Worm (Caenorhabditis elegans): ENCODE data around the gene F09C12.8.

F09C12.8 gene

ce11 chrII:5120612-5121011 lies 8.4 kb downstream of the F09C12.8 start:
- TF ChIP-seq hlh-30 (tag; optimal IDR thresholded peaks at IDR 0.05; ENCODE audit: insufficient read depth), result no peak
- TF ChIP-seq ceh-20 (GFP tag; IDR thresholded peaks at IDR 0.05), result peak; percentile 90; the same call in 1 of the 2 replicates
- TF ChIP-seq unc-62 (GFP tag; optimal IDR thresholded peaks at IDR 0.05 in 1 of 2), result no peak
- no peak for TF ChIP-seq unc-62 (tag; optimal IDR thresholded peaks at IDR 0.05)

ce11 chrII:5130081-5130480 lies 17.9 kb downstream of the F09C12.8 start, which contains the start of gene lgc-56:
lgc-56 (plus strand) TSS chrII:5130381.
- TF ChIP-seq unc-62 (GFP tag; optimal IDR thresholded peaks at IDR 0.05 in 1 of 2) (peak in 1 of 2 experiments; percentile 22), unc-62 (tag; optimal IDR thresholded peaks at IDR 0.05) (no peak), fos-1 (tag; optimal IDR thresholded peaks at IDR 0.05) (no peak), pqm-1 (tag; optimal IDR thresholded peaks at IDR 0.05) (no peak), F49E8.2 (tag; optimal IDR thresholded peaks at IDR 0.05; ENCODE audit: borderline replicate concordance) (no peak), Y48G9A.11 (GFP tag; IDR thresholded peaks at IDR 0.05) (no peak), zfp-3 (GFP tag; conservative IDR thresholded peaks at IDR 0.05) (no peak), jun-1 (tag; optimal IDR thresholded peaks at IDR 0.05) (no peak)

DNA sequence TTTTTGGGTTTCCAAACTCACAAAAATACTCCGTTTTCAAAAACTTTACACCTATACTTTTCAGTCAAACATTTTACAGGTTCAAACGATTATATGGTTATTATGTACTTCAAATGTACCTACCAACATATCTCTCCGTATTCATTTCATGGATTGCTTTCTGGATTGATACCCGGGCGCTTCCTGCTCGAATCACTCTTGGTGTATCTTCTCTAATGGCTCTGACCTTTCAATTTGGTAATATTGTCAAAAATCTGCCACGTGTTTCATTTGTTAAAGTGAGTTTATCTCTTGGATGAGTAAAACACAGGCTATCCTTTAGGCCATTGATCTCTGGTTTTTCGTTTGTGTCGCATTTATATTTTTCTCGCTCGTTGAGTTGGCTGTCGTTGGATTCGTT lies 19.6 kb downstream of the F09C12.8 start:
- TF ChIP-seq jun-1 (tag; optimal IDR thresholded peaks at IDR 0.05) (no peak), zfp-3 (GFP tag; conservative IDR thresholded peaks at IDR 0.05) (no peak), unc-62 (GFP tag; optimal IDR thresholded peaks at IDR 0.05 in 1 of 2) (peak in 1 of 2 experiments; percentile 90), unc-62 (tag; optimal IDR thresholded peaks at IDR 0.05) (no peak)

DNA sequence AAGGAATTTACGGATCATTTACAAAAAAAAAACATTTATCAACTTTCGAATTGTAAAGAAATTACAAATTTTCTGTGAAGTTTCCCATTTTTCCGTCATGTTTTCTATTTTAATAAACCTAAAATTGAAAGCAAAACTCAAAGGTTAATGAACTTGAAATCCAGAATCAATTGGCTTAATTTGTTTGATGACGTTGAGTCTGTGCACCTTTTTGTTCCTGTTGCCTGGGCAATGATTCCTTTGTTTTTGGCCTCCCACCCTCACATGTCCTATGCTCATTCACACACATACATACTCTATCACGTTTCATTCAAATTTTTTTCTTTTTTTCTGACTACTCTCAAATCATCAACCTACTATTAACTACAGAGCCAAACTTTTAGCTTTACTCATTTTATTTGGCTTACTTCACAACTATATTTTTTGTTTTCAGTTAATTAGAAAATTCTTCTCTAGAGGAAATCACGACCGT lies 24.1 kb downstream of the F09C12.8 start, which contains the start of gene F58A6.2:
Gene F58A6.2, plus strand, starts transcription at position 422 of the 472 bp plus-strand sequence.
- TF ChIP-seq Y48G9A.11 (GFP tag; IDR thresholded peaks at IDR 0.05), result no peak
- TF ChIP-seq aha-1 (tag), result peak; percentile 59

DNA sequence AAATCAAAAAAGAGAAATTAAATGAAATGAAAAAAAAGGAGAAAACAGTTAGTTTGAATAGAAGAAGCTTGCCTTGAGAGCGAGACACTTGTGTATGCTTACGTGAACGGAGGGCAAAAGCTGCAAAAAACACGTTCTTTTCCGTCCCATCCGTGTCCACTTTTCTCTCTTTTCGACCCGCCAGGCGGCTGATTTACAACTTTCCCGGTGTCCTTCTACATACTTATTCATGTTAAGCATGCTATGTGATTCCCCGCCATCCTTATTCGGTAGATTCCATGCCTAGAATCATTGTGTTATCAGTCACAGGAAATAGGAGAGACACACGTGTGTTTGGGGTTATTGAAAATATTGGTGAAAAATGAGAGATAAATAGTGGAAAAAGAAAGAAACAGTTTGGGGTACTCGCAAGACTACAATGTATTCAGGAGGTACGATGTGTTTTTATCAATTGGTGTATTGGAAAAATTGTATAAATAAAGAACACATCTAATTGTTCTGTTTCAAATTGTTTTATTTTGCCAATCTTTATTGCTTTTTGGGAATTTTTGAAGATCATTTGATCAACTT lies 29.8 kb downstream of the F09C12.8 start, which contains the start of gene nas-29:
Gene nas-29, minus strand, starts transcription at position 92 of the 570 bp plus-strand sequence.
- peak; percentile 95 for TF ChIP-seq aha-1 (tag)
- TF ChIP-seq nhr-28 (tag; optimal IDR thresholded peaks at IDR 0.05), result peak; percentile 97
- TF ChIP-seq nhr-48 (tag; optimal IDR thresholded peaks at IDR 0.05), result peak; percentile 42
- peak; percentile 49 for TF ChIP-seq hlh-30 (tag; optimal IDR thresholded peaks at IDR 0.05; ENCODE audit: insufficient read depth)
- peak; percentile 81 for TF ChIP-seq pqm-1 (tag; optimal IDR thresholded peaks at IDR 0.05)
- TF ChIP-seq hlh-11 (tag; optimal IDR thresholded peaks at IDR 0.05), result no peak
- no peak for TF ChIP-seq skn-1 (tag; optimal IDR thresholded peaks at IDR 0.05)
- TF ChIP-seq nhr-77 (tag; optimal IDR thresholded peaks at IDR 0.05), result peak; percentile 76
- 0 out of 2 replicates have a peak, but pooled peaks have one; percentile 28 for TF ChIP-seq lin-1 (GFP tag; IDR thresholded peaks at IDR 0.05)
- TF ChIP-seq saeg-2 (GFP tag; IDR thresholded peaks at IDR 0.05), result no peak
- TF ChIP-seq mdl-1 (tag; optimal IDR thresholded peaks at IDR 0.05), result peak in 1 of 2 experiments; percentile 89
- TF ChIP-seq dve-1 (tag; optimal IDR thresholded peaks at IDR 0.05; ENCODE audit: insufficient read depth), result peak; percentile 86
- peak; percentile 64; the same call in 1 of the 2 replicates for TF ChIP-seq dmd-6 (GFP tag; IDR thresholded peaks at IDR 0.05)
- no peak for TF ChIP-seq madf-5 (GFP tag; IDR thresholded peaks at IDR 0.05)
- peak; percentile 93 for TF ChIP-seq mxl-3 (GFP tag; optimal IDR thresholded peaks at IDR 0.05)
- no peak for TF ChIP-seq daf-16 (GFP tag; optimal IDR thresholded peaks at IDR 0.05)
- peak; percentile 82 for TF ChIP-seq daf-16 (tag; optimal IDR thresholded peaks at IDR 0.05)

DNA sequence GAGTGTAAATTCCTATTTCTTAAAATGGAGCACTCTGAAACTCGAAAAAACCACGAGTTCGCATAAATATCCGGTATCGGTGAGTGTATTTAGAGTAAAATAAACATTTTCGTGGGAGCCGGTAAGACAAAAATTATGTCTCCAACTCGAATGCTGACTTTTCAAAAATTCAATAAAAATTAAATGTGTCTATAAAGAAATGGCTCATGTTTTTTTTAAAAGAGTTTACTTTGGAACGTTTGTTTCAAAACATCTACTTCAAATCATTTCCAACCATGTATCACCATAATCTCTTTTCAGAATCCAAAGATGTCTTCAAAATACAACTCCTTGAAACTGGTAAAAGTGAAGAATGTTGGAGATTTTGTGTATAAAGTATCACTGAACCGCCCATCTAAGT lies 30.4 kb downstream of the F09C12.8 start, which contains the start of gene F58A6.1:
Gene F58A6.1, plus strand, starts transcription at position 301 of the 400 bp plus-strand sequence.
- no peak for TF ChIP-seq nhr-102 (tag; optimal IDR thresholded peaks at IDR 0.05)
- TF ChIP-seq nhr-25 (tag; optimal IDR thresholded peaks at IDR 0.05; ENCODE audit: borderline replicate concordance, insufficient read depth), result no peak

Measured in whole organism, L4 larva.